Fruit fly (Drosophila melanogaster) whole organism, embryonic: Measurements from ENCODE around the gene CG12194.
A peak's percentile ranks its signal among the peaks of the same experiment; 100 is the strongest.

Source experiments
- BtbVII ChIP-seq: fragments of 200-800 bp; sonication (Bioruptor generic); optimal IDR thresholded peaks from 3 replicates; lab custom pipeline; 2017; ENCODE audit warnings: missing biosample characterization, mild to moderate bottlenecking, missing genetic modification characterization
- C15 ChIP-seq: fragments of 200-800 bp; sonication (Bioruptor generic); IDR thresholded peaks from 3 replicates; pipeline ENCODE4 v1.3.6; 2022; ENCODE audit warnings: missing biosample characterization, missing genetic modification characterization
- CG10321 ChIP-seq: fragments of 200-800 bp; sonication (Bioruptor generic); IDR thresholded peaks from 2 replicates; pipeline ENCODE4 v1.3.6; 2022; ENCODE audit warnings: missing biosample characterization, missing genetic modification characterization
- CG10431 ChIP-seq: fragments of 200-800 bp; sonication (Bioruptor generic); optimal IDR thresholded peaks from 3 replicates; lab custom pipeline; 2018; ENCODE audit warnings: missing biosample characterization, mild to moderate bottlenecking, missing genetic modification characterization
- CG10979 ChIP-seq: fragments of 200-800 bp; sonication (Bioruptor generic); optimal IDR thresholded peaks from 2 replicates; lab custom pipeline; 2018; ENCODE audit warnings: missing biosample characterization, mild to moderate bottlenecking, missing genetic modification characterization, moderate library complexity
- CG12769 ChIP-seq: fragments of 200-800 bp; sonication (Bioruptor generic); optimal IDR thresholded peaks from 2 replicates; lab custom pipeline; 2019; ENCODE audit warnings: missing biosample characterization, mild to moderate bottlenecking, missing genetic modification characterization, moderate library complexity
- CG12942 ChIP-seq: fragments of 200-800 bp; sonication (Bioruptor generic); optimal IDR thresholded peaks from 3 replicates; lab custom pipeline; 2016; ENCODE audit warnings: missing biosample characterization, missing genetic modification characterization
- CG13894 ChIP-seq: fragments of 200-800 bp; sonication (Bioruptor generic); optimal IDR thresholded peaks from 3 replicates; lab custom pipeline; 2018; ENCODE audit warnings: missing biosample characterization, mild to moderate bottlenecking, missing genetic modification characterization, moderate library complexity
- CG16863 ChIP-seq: fragments of 200-800 bp; sonication (Bioruptor generic); optimal IDR thresholded peaks from 3 replicates; lab custom pipeline; 2016; ENCODE audit warnings: missing biosample characterization, missing genetic modification characterization
- CG17359 ChIP-seq: fragments of 200-800 bp; sonication (Bioruptor generic); optimal IDR thresholded peaks from 3 replicates; lab custom pipeline; 2018; ENCODE audit warnings: missing biosample characterization, mild to moderate bottlenecking, missing genetic modification characterization, moderate library complexity
- CG17568 ChIP-seq: fragments of 200-800 bp; sonication (Bioruptor generic); optimal IDR thresholded peaks from 2 replicates; lab custom pipeline; 2018; ENCODE audit warnings: missing biosample characterization, mild to moderate bottlenecking, missing genetic modification characterization, moderate library complexity
- CG2129 ChIP-seq: fragments of 200-800 bp; sonication (Bioruptor generic); IDR thresholded peaks from 2 replicates; pipeline ENCODE4 v1.3.6; 2022; ENCODE audit warnings: missing biosample characterization, missing genetic modification characterization; ENCODE audit not compliant: partially characterized antibody
- CG2712 ChIP-seq: fragments of 200-800 bp; optimal IDR thresholded peaks from 3 replicates; lab custom pipeline; 2019; ENCODE audit warnings: missing biosample characterization, mild to moderate bottlenecking, missing genetic modification characterization, moderate library complexity
- CG2875 ChIP-seq: fragments of 200-800 bp; sonication (Bioruptor generic); optimal IDR thresholded peaks from 2 replicates; lab custom pipeline; 2017; ENCODE audit warnings: missing biosample characterization, mild to moderate bottlenecking, missing genetic modification characterization, missing genetic modification reagents
- CG30403 ChIP-seq: fragments of 200-800 bp; sonication (Bioruptor generic); optimal IDR thresholded peaks from 3 replicates; lab custom pipeline; 2016; ENCODE audit warnings: missing biosample characterization, missing genetic modification characterization
- CG32767 ChIP-seq: fragments of 200-800 bp; sonication (Bioruptor generic); IDR thresholded peaks from 2 replicates; pipeline ENCODE4 v1.3.6; 2022; ENCODE audit warnings: missing biosample characterization, missing genetic modification characterization
- CG4328 ChIP-seq: fragments of 200-800 bp; sonication (Bioruptor generic); optimal IDR thresholded peaks from 3 replicates; lab custom pipeline; 2017; ENCODE audit warnings: missing biosample characterization, missing genetic modification reagents, missing genetic modification characterization
- CG6272 ChIP-seq: fragments of 200-800 bp; sonication (Bioruptor generic); IDR thresholded peaks from 2 replicates; pipeline ENCODE4 v1.3.6; 2022; ENCODE audit warnings: missing biosample characterization, missing genetic modification characterization
- CG6683 ChIP-seq: fragments of 200-800 bp; sonication (Bioruptor generic); optimal IDR thresholded peaks from 2 replicates; lab custom pipeline; 2017; ENCODE audit warnings: missing biosample characterization, mild to moderate bottlenecking, missing genetic modification characterization, missing genetic modification reagents
- CG7745 ChIP-seq: fragments of 200-800 bp; sonication (Bioruptor generic); optimal IDR thresholded peaks from 2 replicates; lab custom pipeline; 2018; ENCODE audit warnings: missing biosample characterization, mild to moderate bottlenecking, missing genetic modification characterization, moderate library complexity
- CG8290 ChIP-seq, 3 experiments: fragments of 200-800 bp; sonication (Bioruptor generic); optimal IDR thresholded peaks; 2 replicates each; lab custom pipeline; 2016 to 2019; ENCODE audit warnings: missing biosample characterization in 3 of 3, missing genetic modification characterization in 3 of 3, mild to moderate bottlenecking in 2 of 3, moderate library complexity in 1 of 3
- CG8478 ChIP-seq: fragments of >200 bp; optimal IDR thresholded peaks from 2 replicates; lab custom pipeline; 2018
- Dip3 ChIP-seq: fragments of 200-800 bp; sonication (Bioruptor generic); optimal IDR thresholded peaks from 3 replicates; lab custom pipeline; 2016; ENCODE audit warnings: missing biosample characterization, missing genetic modification characterization
- Dref ChIP-seq: fragments of 200-800 bp; sonication (Bioruptor generic); IDR thresholded peaks from 2 replicates; pipeline ENCODE4 v1.3.6; 2022; ENCODE audit warnings: missing biosample characterization, missing genetic modification characterization
- Elba2 ChIP-seq: fragments of 200-800 bp; sonication (Bioruptor generic); optimal IDR thresholded peaks from 3 replicates; lab custom pipeline; 2016; ENCODE audit warnings: missing biosample characterization, missing genetic modification characterization
- H2.0 ChIP-seq: fragments of 200-800 bp; sonication (Bioruptor generic); IDR thresholded peaks from 2 replicates; pipeline ENCODE4 v1.3.6; 2022; ENCODE audit warnings: missing biosample characterization, missing genetic modification characterization
- Hey ChIP-seq: fragments of 200-800 bp; sonication (Bioruptor generic); optimal IDR thresholded peaks from 3 replicates; lab custom pipeline; 2018; ENCODE audit warnings: missing biosample characterization, mild to moderate bottlenecking, missing genetic modification characterization
- Kr ChIP-seq: fragments of 200-800 bp; sonication (Bioruptor generic); optimal IDR thresholded peaks from 2 replicates; lab custom pipeline; 2017; ENCODE audit warnings: missing biosample characterization, mild to moderate bottlenecking, missing genetic modification characterization
- NFAT ChIP-seq: fragments of 200-800 bp; sonication (Bioruptor generic); IDR thresholded peaks from 2 replicates; pipeline ENCODE4 v1.3.6; 2022; ENCODE audit warnings: missing biosample characterization, missing genetic modification characterization
- Nf-YC ChIP-seq: fragments of 200-800 bp; optimal IDR thresholded peaks from 3 replicates; lab custom pipeline; 2019; ENCODE audit warnings: missing biosample characterization, mild to moderate bottlenecking, missing genetic modification characterization, moderate library complexity
- abd-A ChIP-seq: fragments of 200-800 bp; sonication (Bioruptor generic); optimal IDR thresholded peaks from 3 replicates; lab custom pipeline; 2019; ENCODE audit warnings: missing biosample characterization, mild to moderate bottlenecking, missing genetic modification characterization, moderate library complexity
- cas ChIP-seq: fragments of 200-800 bp; sonication (Bioruptor generic); IDR thresholded peaks from 2 replicates; pipeline ENCODE4 v1.3.6; 2022; ENCODE audit warnings: missing biosample characterization, missing genetic modification characterization
- corto ChIP-seq: fragments of 200-800 bp; sonication (Bioruptor generic); optimal IDR thresholded peaks from 2 replicates; lab custom pipeline; 2016; ENCODE audit warnings: missing biosample characterization, mild to moderate bottlenecking, missing genetic modification characterization, moderate library complexity
- croc ChIP-seq: fragments of 200-800 bp; sonication (Bioruptor generic); conservative IDR thresholded peaks from 3 replicates; pipeline ENCODE4 v1.3.6; 2022; ENCODE audit warnings: missing biosample characterization, missing genetic modification characterization
- fd64A ChIP-seq: fragments of 200-800 bp; sonication (Bioruptor generic); optimal IDR thresholded peaks from 3 replicates; lab custom pipeline; 2018; ENCODE audit warnings: missing biosample characterization, mild to moderate bottlenecking, missing genetic modification characterization
- ftz-f1 ChIP-seq: fragments of 200-800 bp; sonication (Bioruptor generic); optimal IDR thresholded peaks from 2 replicates; lab custom pipeline; 2016; ENCODE audit warnings: missing biosample characterization, missing genetic modification characterization
- gem ChIP-seq: fragments of 200-800 bp; sonication (Bioruptor generic); optimal IDR thresholded peaks from 2 replicates; lab custom pipeline; 2019; ENCODE audit warnings: missing biosample characterization, mild to moderate bottlenecking, missing genetic modification characterization, moderate library complexity
- gt ChIP-seq: fragments of 200-800 bp; sonication (Bioruptor generic); IDR thresholded peaks from 2 replicates; pipeline ENCODE4 v1.3.6; 2022; ENCODE audit warnings: missing biosample characterization, missing genetic modification characterization
- lmd ChIP-seq: fragments of 200-800 bp; sonication (Bioruptor generic); IDR thresholded peaks from 2 replicates; pipeline ENCODE4 v1.3.6; 2022; ENCODE audit warnings: missing biosample characterization, missing genetic modification characterization
- mirr ChIP-seq: fragments of 200-800 bp; sonication (Bioruptor generic); optimal IDR thresholded peaks from 3 replicates; lab custom pipeline; 2018; ENCODE audit warnings: missing biosample characterization, mild to moderate bottlenecking, missing genetic modification characterization
- nau ChIP-seq: fragments of 200-800 bp; sonication (Bioruptor generic); optimal IDR thresholded peaks from 3 replicates; lab custom pipeline; 2017; ENCODE audit warnings: missing biosample characterization, mild to moderate bottlenecking, missing genetic modification characterization, missing genetic modification reagents
- odd ChIP-seq: fragments of 200-800 bp; sonication (Bioruptor generic); optimal IDR thresholded peaks from 2 replicates; lab custom pipeline; 2017; ENCODE audit warnings: missing biosample characterization, mild to moderate bottlenecking, missing genetic modification characterization
- pan ChIP-seq, 4 experiments: fragments of >200 bp in 3 of 4; fragments of 200-800 bp in 1 of 4; sonication (Bioruptor generic) in 1 of 4; optimal IDR thresholded peaks in 3 of 4; IDR thresholded peaks in 1 of 4; 2 replicates each; pipeline versions ENCODE4 v1.3.6 to Lab custom; 2017 to 2022; ENCODE audit warnings: missing biosample characterization in 2 of 4, missing genetic modification characterization in 2 of 4, mixed read lengths in 1 of 4
- repo ChIP-seq: fragments of 200-800 bp; sonication (Bioruptor generic); optimal IDR thresholded peaks from 2 replicates; lab custom pipeline; 2016; ENCODE audit warnings: missing biosample characterization, missing genetic modification characterization
- stwl ChIP-seq: fragments of 200-800 bp; sonication (Bioruptor generic); optimal IDR thresholded peaks from 3 replicates; lab custom pipeline; 2018; ENCODE audit warnings: missing biosample characterization, mild to moderate bottlenecking, missing genetic modification characterization, moderate library complexity
- trem ChIP-seq: fragments of 200-800 bp; optimal IDR thresholded peaks from 3 replicates; lab custom pipeline; 2019; ENCODE audit warnings: missing biosample characterization, mild to moderate bottlenecking, missing genetic modification characterization, moderate library complexity
- unc-4 ChIP-seq: fragments of 200-800 bp; sonication (Bioruptor generic); IDR thresholded peaks from 2 replicates; pipeline ENCODE4 v1.3.6; 2022; ENCODE audit warnings: missing biosample characterization, missing genetic modification characterization; ENCODE audit not compliant: partially characterized antibody
- vvl ChIP-seq: fragments of 200-800 bp; sonication (Bioruptor generic); IDR thresholded peaks from 2 replicates; pipeline ENCODE4 v1.3.6; 2022; ENCODE audit warnings: missing biosample characterization, missing genetic modification characterization
- wek ChIP-seq: fragments of 200-800 bp; sonication (Bioruptor generic); optimal IDR thresholded peaks from 3 replicates; lab custom pipeline; 2018; ENCODE audit warnings: missing biosample characterization, mild to moderate bottlenecking, missing genetic modification characterization, moderate library complexity

The CG12194 gene

dm6 chr2L:4811491-4812058 lies 26.6 kb upstream of the CG12194 start (continued):
- TF ChIP-seq pan (optimal IDR thresholded peaks at IDR 0.05; lab: Kevin White, UChicago) (no peak), pan (GFP tag; optimal IDR thresholded peaks at IDR 0.05 in 1 of 2, IDR thresholded peaks at IDR 0.05 in 1 of 2) (peak in 1 of 2 experiments; percentile 33), croc (GFP tag; lab: Robert Waterston, UW) (no peak), CG32767 (peak; percentile 86), BtbVII (GFP tag; lab: Kevin White, UChicago) (peak; percentile 36), CG10321 (GFP tag; lab: Robert Waterston, UW) (no peak), Dref (peak; percentile 44), Elba2 (GFP tag; lab: Kevin White, UChicago) (peak; percentile 96), gem (no peak), Dip3 (no peak), lmd (no peak), nau (GFP tag; lab: Kevin White, UChicago) (peak; percentile 25), abd-A (tag; lab: Kevin White, UChicago) (peak; percentile 94), CG13894 (tag; lab: Kevin White, UChicago) (peak; percentile 93), CG12942 (GFP tag; lab: Kevin White, UChicago) (no peak), CG2129 (GFP tag; lab: Robert Waterston, UW) (no peak; the same call in 1 of the 2 replicates), C15 (GFP tag; lab: Robert Waterston, UW) (no peak), NFAT (GFP tag; lab: Robert Waterston, UW) (peak; percentile 32; the same call in 1 of the 2 replicates), Hey (tag; lab: Kevin White, UChicago) (peak; percentile 8), odd (no peak), wek (GFP tag; lab: Kevin White, UChicago) (peak; percentile 17), Nf-YC (tag; lab: Kevin White, UChicago) (peak; percentile 100), CG16863 (GFP tag; lab: Kevin White, UChicago) (no peak), cas (no peak), CG10431 (GFP tag; lab: Kevin White, UChicago) (no peak), CG2712 (tag; lab: Kevin White, UChicago) (peak; percentile 30), CG6272 (no peak), ftz-f1 (GFP tag; lab: Kevin White, UChicago) (peak; percentile 91), gt (no peak), repo (no peak), trem (no peak), CG8290 (GFP tag; optimal IDR thresholded peaks at IDR 0.05; lab: Kevin White, UChicago) (no peak), CG8290 (tag; optimal IDR thresholded peaks at IDR 0.05; lab: Kevin White, UChicago) (peak in 1 of 2 experiments; percentile 77), vvl (GFP tag; lab: Robert Waterston, UW) (peak; percentile 28; the same call in 1 of the 2 replicates), CG17359 (tag; lab: Kevin White, UChicago) (peak; percentile 26), CG6683 (GFP tag; lab: Kevin White, UChicago) (no peak), unc-4 (GFP tag; lab: Robert Waterston, UW) (peak; percentile 66), CG2875 (GFP tag; lab: Kevin White, UChicago) (no peak), CG12769 (peak; percentile 99), CG8478 (peak; percentile 99), Kr (no peak), mirr (GFP tag; lab: Kevin White, UChicago) (peak; percentile 72), CG7745 (tag; lab: Kevin White, UChicago) (no peak), CG10979 (tag; lab: Kevin White, UChicago) (no peak), corto (peak; percentile 80), CG30403 (GFP tag; lab: Kevin White, UChicago) (no peak), CG4328 (GFP tag; lab: Kevin White, UChicago) (peak; percentile 31), H2.0 (GFP tag; lab: Robert Waterston, UW) (no peak), fd64A (peak; percentile 41), CG17568 (GFP tag; lab: Kevin White, UChicago) (no peak), stwl (tag; lab: Kevin White, UChicago) (peak; percentile 33)
